Worm (Caenorhabditis elegans) whole organism, late embryonic: Measurements from ENCODE around the gene uncp-18.

Source experiments
- C08G9.2 ChIP-seq: sonication (generic microtip); optimal IDR thresholded peaks from 2 replicates; lab custom pipeline; 2016; ENCODE audit warnings: mild to moderate bottlenecking, missing genetic modification characterization, moderate library complexity, missing compliant biosample characterization
- C38D4.7 ChIP-seq: fragments of 200-800 bp; sonication (Bioruptor generic); optimal IDR thresholded peaks from 2 replicates; lab custom pipeline; 2018; ENCODE audit warnings: mild to moderate bottlenecking, missing genetic modification characterization, moderate library complexity, missing compliant biosample characterization
- F13H6.1 ChIP-seq: sonication (generic microtip); optimal IDR thresholded peaks from 2 replicates; lab custom pipeline; 2016; ENCODE audit warnings: missing genetic modification characterization, missing compliant biosample characterization
- K02D7.2 ChIP-seq: sonication (generic microtip); optimal IDR thresholded peaks from 2 replicates; lab custom pipeline; 2017; ENCODE audit warnings: mild to moderate bottlenecking, missing genetic modification characterization, missing compliant biosample characterization
- K09A11.1 ChIP-seq: sonication (generic microtip); optimal IDR thresholded peaks from 2 replicates; lab custom pipeline; 2017; ENCODE audit warnings: antibody characterized with exemption, mild to moderate bottlenecking, missing genetic modification characterization, missing compliant biosample characterization; ENCODE audit not compliant: insufficient read depth
- ahr-1 ChIP-seq: sonication (generic microtip); optimal IDR thresholded peaks from 2 replicates; lab custom pipeline; 2016; ENCODE audit warnings: missing genetic modification characterization, missing compliant biosample characterization
- ama-1 ChIP-seq: fragments of 150-350 bp; optimal IDR thresholded peaks from 2 replicates; lab custom pipeline; 2014
- ceh-14 ChIP-seq: sonication (generic microtip); optimal IDR thresholded peaks from 2 replicates; lab custom pipeline; 2016; ENCODE audit warnings: missing genotype, missing genetic modification characterization, missing compliant biosample characterization
- ceh-18 ChIP-seq: sonication (generic microtip); optimal IDR thresholded peaks from 2 replicates; lab custom pipeline; 2016; ENCODE audit warnings: missing genetic modification characterization, missing compliant biosample characterization
- ceh-19 ChIP-seq: fragments of 200-800 bp; sonication (Bioruptor generic); optimal IDR thresholded peaks from 2 replicates; lab custom pipeline; 2018; ENCODE audit warnings: mild to moderate bottlenecking, missing genetic modification characterization, missing compliant biosample characterization
- ceh-2 ChIP-seq: sonication (generic microtip); optimal IDR thresholded peaks from 2 replicates; lab custom pipeline; 2016; ENCODE audit warnings: missing genotype, missing genetic modification characterization, missing compliant biosample characterization
- ceh-24 ChIP-seq: sonication (generic microtip); optimal IDR thresholded peaks from 2 replicates; lab custom pipeline; 2016; ENCODE audit warnings: mild to moderate bottlenecking, missing genetic modification characterization, missing compliant biosample characterization
- ceh-30 ChIP-seq: fragments of 150-350 bp; optimal IDR thresholded peaks from 2 replicates; lab custom pipeline; 2014; ENCODE audit warnings: missing biosample characterization, missing genetic modification characterization
- ceh-48 ChIP-seq: sonication (generic microtip); optimal IDR thresholded peaks from 2 replicates; lab custom pipeline; 2016; ENCODE audit warnings: missing genetic modification characterization, inconsistent platforms, missing compliant biosample characterization
- ceh-6 ChIP-seq: fragments of 200-800 bp; sonication (Bioruptor generic); optimal IDR thresholded peaks from 2 replicates; lab custom pipeline; 2018; ENCODE audit warnings: mild to moderate bottlenecking, missing genetic modification characterization, missing compliant biosample characterization
- che-1 ChIP-seq: sonication (generic microtip); optimal IDR thresholded peaks from 2 replicates; lab custom pipeline; 2016; ENCODE audit warnings: mild to moderate bottlenecking, missing genetic modification characterization, missing compliant biosample characterization
- dve-1 ChIP-seq: sonication (generic microtip); optimal IDR thresholded peaks from 2 replicates; lab custom pipeline; 2017; ENCODE audit warnings: antibody characterized with exemption, mild to moderate bottlenecking, missing genetic modification characterization, missing compliant biosample characterization
- elt-4 ChIP-seq: sonication (generic microtip); optimal IDR thresholded peaks from 2 replicates; lab custom pipeline; 2016; ENCODE audit warnings: missing genetic modification characterization, missing compliant biosample characterization
- ets-4 ChIP-seq: sonication (generic microtip); optimal IDR thresholded peaks from 2 replicates; lab custom pipeline; 2016; ENCODE audit warnings: missing genetic modification characterization, missing compliant biosample characterization
- fax-1 ChIP-seq: sonication (generic microtip); optimal IDR thresholded peaks from 2 replicates; lab custom pipeline; 2016; ENCODE audit warnings: missing genotype, missing genetic modification characterization, missing compliant biosample characterization
- fkh-6 ChIP-seq: sonication (generic microtip); optimal IDR thresholded peaks from 2 replicates; lab custom pipeline; 2016; ENCODE audit warnings: missing genetic modification characterization, missing compliant biosample characterization
- hlh-13 ChIP-seq: fragments of 200-800 bp; sonication (Bioruptor generic); optimal IDR thresholded peaks from 2 replicates; lab custom pipeline; 2018; ENCODE audit warnings: mild to moderate bottlenecking, missing genetic modification characterization, missing compliant biosample characterization
- hlh-15 ChIP-seq: sonication (generic microtip); optimal IDR thresholded peaks from 2 replicates; lab custom pipeline; 2016; ENCODE audit warnings: missing genetic modification characterization, missing compliant biosample characterization
- lim-6 ChIP-seq: sonication (generic microtip); optimal IDR thresholded peaks from 2 replicates; lab custom pipeline; 2016; ENCODE audit warnings: missing genetic modification characterization, missing compliant biosample characterization
- madf-2 ChIP-seq: sonication (generic microtip); optimal IDR thresholded peaks from 2 replicates; lab custom pipeline; 2017; ENCODE audit warnings: missing genetic modification characterization, missing compliant biosample characterization
- mec-3 ChIP-seq: sonication (generic microtip); optimal IDR thresholded peaks from 2 replicates; lab custom pipeline; 2016; ENCODE audit warnings: borderline replicate concordance, missing genetic modification characterization, missing compliant biosample characterization
- pat-9 ChIP-seq: fragments of 200-800 bp; sonication (Bioruptor generic); optimal IDR thresholded peaks from 2 replicates; lab custom pipeline; 2018; ENCODE audit warnings: mild to moderate bottlenecking, missing genetic modification characterization, moderate library complexity, missing compliant biosample characterization
- pax-1 ChIP-seq: fragments of 150-350 bp; optimal IDR thresholded peaks from 2 replicates; lab custom pipeline; 2014; ENCODE audit warnings: missing biosample characterization, missing genetic modification characterization
- pha-4 ChIP-seq: fragments of 150-350 bp; optimal IDR thresholded peaks from 2 replicates; lab custom pipeline; 2018; ENCODE audit warnings: missing biosample characterization, missing genetic modification reagents, missing genetic modification characterization
- pqm-1 ChIP-seq: sonication (generic microtip); optimal IDR thresholded peaks from 2 replicates; lab custom pipeline; 2016; ENCODE audit warnings: missing genetic modification characterization, missing compliant biosample characterization
- rnt-1 ChIP-seq: sonication (generic microtip); optimal IDR thresholded peaks from 2 replicates; lab custom pipeline; 2016; ENCODE audit warnings: missing genetic modification characterization, missing compliant biosample characterization
- sox-4 ChIP-seq: sonication (generic microtip); optimal IDR thresholded peaks from 2 replicates; lab custom pipeline; 2017; ENCODE audit warnings: mild to moderate bottlenecking, missing genetic modification characterization, inconsistent platforms, missing compliant biosample characterization
- syd-9 ChIP-seq: sonication (generic microtip); optimal IDR thresholded peaks from 2 replicates; lab custom pipeline; 2016; ENCODE audit warnings: mild to moderate bottlenecking, missing genetic modification characterization, moderate library complexity, missing compliant biosample characterization
- tbx-2 ChIP-seq: sonication (generic microtip); optimal IDR thresholded peaks from 2 replicates; lab custom pipeline; 2016; ENCODE audit warnings: missing genetic modification characterization, missing compliant biosample characterization
- tbx-7 ChIP-seq: sonication (generic microtip); optimal IDR thresholded peaks from 2 replicates; lab custom pipeline; 2016; ENCODE audit warnings: missing genotype, missing genetic modification characterization, missing compliant biosample characterization
- ttx-3 ChIP-seq: sonication (generic microtip); optimal IDR thresholded peaks from 2 replicates; lab custom pipeline; 2016; ENCODE audit warnings: missing genetic modification reagents, missing genetic modification characterization, missing compliant biosample characterization
- unc-3 ChIP-seq, 2 experiments: fragments of 200-800 bp in 1 of 2; sonication (Bioruptor generic) in 1 of 2; sonication (generic microtip) in 1 of 2; conservative IDR thresholded peaks in 1 of 2; optimal IDR thresholded peaks in 1 of 2; 2 replicates each; pipeline versions ENCODE4 v1.3.6 to Lab custom; 2016 to 2022; ENCODE audit warnings: missing compliant biosample characterization in 2 of 2, missing genetic modification characterization in 2 of 2, missing genetic modification reagents in 1 of 2
- unc-42 ChIP-seq: sonication (generic microtip); optimal IDR thresholded peaks from 2 replicates; lab custom pipeline; 2016; ENCODE audit warnings: missing genotype, missing genetic modification characterization, missing compliant biosample characterization
- unc-86 ChIP-seq: sonication (generic microtip); optimal IDR thresholded peaks from 2 replicates; lab custom pipeline; 2016; ENCODE audit warnings: missing genetic modification characterization, missing compliant biosample characterization
- zip-5 ChIP-seq: sonication (generic microtip); optimal IDR thresholded peaks from 2 replicates; lab custom pipeline; 2016; ENCODE audit warnings: missing genetic modification characterization, missing compliant biosample characterization

Gene uncp-18

ce11 chrIV:385150-385937, 5.0 kb upstream of the uncp-18 start, which contains the start of gene rps-24 (continued):
- TF ChIP-seq dve-1 (tag; lab: Kevin White, UChicago) (peak; percentile 61), C08G9.2 (tag; lab: Kevin White, UChicago) (peak; percentile 96), ceh-14 (peak; percentile 98), syd-9 (peak; percentile 90), F13H6.1 (peak; percentile 96), fax-1 (tag; lab: Kevin White, UChicago) (peak; percentile 93), zip-5 (peak; percentile 91), ceh-2 (tag; lab: Kevin White, UChicago) (peak; percentile 98), ceh-19 (GFP tag; lab: Kevin White, UChicago) (peak; percentile 85), ceh-48 (tag; lab: Kevin White, UChicago) (peak; percentile 63), ttx-3 (tag; lab: Kevin White, UChicago) (peak; percentile 66), ets-4 (tag; lab: Kevin White, UChicago) (peak; percentile 96), hlh-15 (tag; lab: Kevin White, UChicago) (peak; percentile 75), K09A11.1 (tag; lab: Kevin White, UChicago) (peak; percentile 17), ceh-6 (peak; percentile 48), tbx-2 (peak; percentile 98), elt-4 (tag; lab: Kevin White, UChicago) (peak; percentile 88), hlh-13 (GFP tag; lab: Kevin White, UChicago) (peak; percentile 49), lim-6 (tag; lab: Kevin White, UChicago) (peak; percentile 97), ahr-1 (tag; lab: Kevin White, UChicago) (peak; percentile 93), unc-42 (tag; lab: Kevin White, UChicago) (peak; percentile 95), K02D7.2 (tag; lab: Kevin White, UChicago) (peak; percentile 50)
- TF ChIP-seq, all 69 proteins: peak for 55; not testable (repeated sequence) for 14

ce11 chrIV:386576-386975, 3.8 kb upstream of the uncp-18 start, which contains the start of gene T07A9.14:
Gene T07A9.14 (plus strand): TSS chrIV:386699.
- no peak for TF ChIP-seq fkh-6 (tag; lab: Kevin White, UChicago)
- TF ChIP-seq rnt-1 (tag; lab: Kevin White, UChicago), result no peak
- TF ChIP-seq mec-3 (tag; lab: Kevin White, UChicago), result no peak
- TF ChIP-seq ceh-14, result no peak
- TF ChIP-seq C38D4.7 (GFP tag; lab: Kevin White, UChicago), result no peak
- no peak for TF ChIP-seq unc-3 (GFP tag; conservative IDR thresholded peaks at IDR 0.05; lab: Robert Waterston, UW)
- TF ChIP-seq unc-3 (tag; optimal IDR thresholded peaks at IDR 0.05; lab: Kevin White, UChicago), result no peak
- no peak for TF ChIP-seq ceh-24 (tag; lab: Kevin White, UChicago)
- no peak for TF ChIP-seq ceh-2 (tag; lab: Kevin White, UChicago)
- TF ChIP-seq K02D7.2 (tag; lab: Kevin White, UChicago), result no peak
- TF ChIP-seq madf-2, result no peak

- TF ChIP-seq tbx-7 (tag; lab: Kevin White, UChicago) (no peak), pqm-1 (tag; lab: Kevin White, UChicago) (no peak), ceh-6 (no peak), pat-9 (tag; lab: Kevin White, UChicago) (no peak), ama-1 (no peak), fkh-6 (tag; lab: Kevin White, UChicago) (no peak), unc-86 (tag; lab: Kevin White, UChicago) (no peak), sox-4 (no peak), che-1 (tag; lab: Kevin White, UChicago) (no peak), ceh-18 (tag; lab: Kevin White, UChicago) (no peak), ceh-30 (tag; lab: Kevin White, UChicago) (no peak), pha-4 (tag; lab: Kevin White, UChicago) (no peak), pax-1 (tag; lab: Kevin White, UChicago) (no peak), K02D7.2 (tag; lab: Kevin White, UChicago) (no peak), ahr-1 (tag; lab: Kevin White, UChicago) (no peak), K09A11.1 (tag; lab: Kevin White, UChicago) (no peak), dve-1 (tag; lab: Kevin White, UChicago) (no peak)
Observed at ce11 chrIV:387283-388048, 2.9 kb upstream of the uncp-18 start.
